Worm (Caenorhabditis elegans) whole organism, mixed stage, embryonic: ENCODE measurements around the gene C55B6.4.

Source experiments
- M03D4.4 ChIP-seq: sonication (generic microtip); optimal IDR thresholded peaks from 2 replicates; lab custom pipeline; 2017; ENCODE audit warnings: mild to moderate bottlenecking, missing genetic modification characterization, missing compliant biosample characterization
- bed-3 ChIP-seq: fragments of 200-800 bp; sonication (Bioruptor generic); optimal IDR thresholded peaks from 3 replicates; lab custom pipeline; 2018; ENCODE audit warnings: mild to moderate bottlenecking, missing genetic modification characterization, moderate library complexity, missing compliant biosample characterization
- blmp-1 ChIP-seq: fragments of 150-350 bp; optimal IDR thresholded peaks from 2 replicates; lab custom pipeline; 2014; ENCODE audit warnings: missing biosample characterization, missing genetic modification characterization
- ceh-83 ChIP-seq: fragments of 200-800 bp; sonication (Bioruptor generic); optimal IDR thresholded peaks from 2 replicates; lab custom pipeline; 2018; ENCODE audit warnings: mild to moderate bottlenecking, missing genetic modification characterization, missing compliant biosample characterization
- ces-1 ChIP-seq: fragments of 150-350 bp; optimal IDR thresholded peaks from 2 replicates; lab custom pipeline; 2014; ENCODE audit warnings: missing biosample characterization, missing genetic modification reagents, missing genetic modification characterization
- cnd-1 ChIP-seq: fragments of 200-800 bp; sonication (Bioruptor generic); optimal IDR thresholded peaks from 2 replicates; lab custom pipeline; 2018; ENCODE audit warnings: mild to moderate bottlenecking, missing genetic modification characterization, missing compliant biosample characterization
- hlh-1 ChIP-seq: fragments of 150-350 bp; optimal IDR thresholded peaks from 2 replicates; lab custom pipeline; 2014; ENCODE audit warnings: missing biosample characterization, missing genetic modification reagents, missing genetic modification characterization
- lin-13 ChIP-seq: fragments of 150-350 bp; optimal IDR thresholded peaks from 2 replicates; lab custom pipeline; 2014; ENCODE audit warnings: missing biosample characterization, missing genetic modification characterization
- lin-32 ChIP-seq: fragments of 200-800 bp; sonication (Bioruptor generic); optimal IDR thresholded peaks from 2 replicates; lab custom pipeline; 2018; ENCODE audit warnings: mild to moderate bottlenecking, missing genetic modification characterization, missing compliant biosample characterization
- lsy-2 ChIP-seq: fragments of 150-350 bp; optimal IDR thresholded peaks from 2 replicates; lab custom pipeline; 2014; ENCODE audit warnings: missing biosample characterization, missing genetic modification characterization
- mab-5 ChIP-seq: fragments of 150-350 bp; optimal IDR thresholded peaks from 2 replicates; lab custom pipeline; 2014; ENCODE audit warnings: missing biosample characterization, missing genetic modification characterization
- mep-1 ChIP-seq: fragments of 150-350 bp; optimal IDR thresholded peaks from 2 replicates; lab custom pipeline; 2017; ENCODE audit warnings: missing biosample characterization, missing genetic modification reagents, missing genetic modification characterization, inconsistent platforms
- mls-2 ChIP-seq: sonication (generic microtip); optimal IDR thresholded peaks from 2 replicates; lab custom pipeline; 2016; ENCODE audit warnings: mild to moderate bottlenecking, missing genetic modification characterization, moderate library complexity, missing compliant biosample characterization
- nhr-12 ChIP-seq: fragments of 150-350 bp; optimal IDR thresholded peaks from 2 replicates; lab custom pipeline; 2014; ENCODE audit warnings: missing biosample characterization, missing genetic modification characterization
- nhr-2 ChIP-seq: fragments of 150-350 bp; optimal IDR thresholded peaks from 2 replicates; lab custom pipeline; 2014; ENCODE audit warnings: missing biosample characterization, missing genetic modification characterization
- nhr-237 ChIP-seq: fragments of 150-350 bp; optimal IDR thresholded peaks from 2 replicates; lab custom pipeline; 2014; ENCODE audit warnings: missing biosample characterization, missing genetic modification characterization
- nhr-28 ChIP-seq: fragments of 150-350 bp; optimal IDR thresholded peaks from 2 replicates; lab custom pipeline; 2014; ENCODE audit warnings: missing biosample characterization, missing genetic modification characterization
- nhr-76 ChIP-seq: sonication (generic microtip); optimal IDR thresholded peaks from 2 replicates; lab custom pipeline; 2017; ENCODE audit warnings: missing biosample characterization, missing genetic modification characterization
- pha-4 ChIP-seq: fragments of 150-350 bp; optimal IDR thresholded peaks from 2 replicates; lab custom pipeline; 2018; ENCODE audit warnings: missing biosample characterization, missing genetic modification reagents, missing genetic modification characterization
- sem-2 ChIP-seq: fragments of 200-800 bp; sonication (Bioruptor generic); optimal IDR thresholded peaks from 2 replicates; lab custom pipeline; 2018; ENCODE audit warnings: mild to moderate bottlenecking, missing genetic modification characterization, missing compliant biosample characterization
- snpc-4 ChIP-seq: fragments of 150-350 bp; optimal IDR thresholded peaks from 2 replicates; lab custom pipeline; 2014; ENCODE audit warnings: missing biosample characterization, missing genetic modification characterization
- sptf-1 ChIP-seq: sonication (generic microtip); optimal IDR thresholded peaks from 2 replicates; lab custom pipeline; 2017; ENCODE audit warnings: mild to moderate bottlenecking, missing genetic modification characterization, moderate library complexity, missing compliant biosample characterization
- tbx-8 ChIP-seq: fragments of 200-800 bp; sonication (Bioruptor generic); optimal IDR thresholded peaks from 2 replicates; lab custom pipeline; 2018; ENCODE audit warnings: mild to moderate bottlenecking, missing genetic modification characterization, moderate library complexity, missing compliant biosample characterization
- unc-120 ChIP-seq: sonication (generic microtip); optimal IDR thresholded peaks from 2 replicates; lab custom pipeline; 2017; ENCODE audit warnings: missing genetic modification characterization, missing compliant biosample characterization; ENCODE audit not compliant: poor library complexity, severe bottlenecking
- unc-39 ChIP-seq: fragments of 150-350 bp; optimal IDR thresholded peaks from 2 replicates; lab custom pipeline; 2014; ENCODE audit warnings: missing biosample characterization, missing genetic modification characterization
- unc-62 ChIP-seq: fragments of 150-350 bp; optimal IDR thresholded peaks from 2 replicates; lab custom pipeline; 2014; ENCODE audit warnings: missing biosample characterization, missing genetic modification reagents, missing genetic modification characterization
- ztf-11 ChIP-seq: fragments of 150-350 bp; optimal IDR thresholded peaks from 2 replicates; lab custom pipeline; 2014; ENCODE audit warnings: missing biosample characterization, missing genetic modification characterization

The C55B6.4 gene

ce11 chrX:7225028-7225427 lies 37.5 kb upstream of the C55B6.4 start:
- TF ChIP-seq hlh-1 (peak; percentile 98), unc-120 (tag; lab: Kevin White, UChicago) (peak; percentile 9), blmp-1 (no peak), sem-2 (GFP tag; lab: Kevin White, UChicago) (no peak), bed-3 (GFP tag; lab: Kevin White, UChicago) (no peak), snpc-4 (tag; lab: Kevin White, UChicago) (no peak), M03D4.4 (tag; lab: Kevin White, UChicago) (no peak), nhr-76 (tag; lab: Kevin White, UChicago) (no peak), unc-62 (GFP tag; lab: Kevin White, UChicago) (peak; percentile 38), tbx-8 (no peak)

- peak; percentile 14 for TF ChIP-seq ces-1 (GFP tag; lab: Kevin White, UChicago)
- TF ChIP-seq ceh-83 (GFP tag; lab: Kevin White, UChicago) = no peak
Observed at ce11 chrX:7224510-7224909, 37.0 kb upstream of the C55B6.4 start.

ce11 chrX:7222383-7222782 lies 34.9 kb upstream of the C55B6.4 start:
- no peak for TF ChIP-seq lsy-2 (tag; lab: Kevin White, UChicago)
- TF ChIP-seq mls-2 (tag; lab: Kevin White, UChicago) = peak; percentile 1

ce11 chrX:7220209-7220608 lies 32.7 kb upstream of the C55B6.4 start:
- TF ChIP-seq mls-2 (tag; lab: Kevin White, UChicago) (peak; percentile 54), lsy-2 (tag; lab: Kevin White, UChicago) (no peak), lin-13 (no peak), ces-1 (GFP tag; lab: Kevin White, UChicago) (peak; percentile 63), nhr-237 (tag; lab: Kevin White, UChicago) (no peak), nhr-28 (tag; lab: Kevin White, UChicago) (no peak), unc-39 (tag; lab: Kevin White, UChicago) (no peak), cnd-1 (tag; lab: Kevin White, UChicago) (no peak), sptf-1 (tag; lab: Kevin White, UChicago) (no peak), nhr-12 (tag; lab: Kevin White, UChicago) (no peak)

- no peak for TF ChIP-seq ceh-83 (GFP tag; lab: Kevin White, UChicago)
- no peak for TF ChIP-seq unc-39 (tag; lab: Kevin White, UChicago)
- peak; percentile 49 for TF ChIP-seq mls-2 (tag; lab: Kevin White, UChicago)
- no peak for TF ChIP-seq ztf-11 (tag; lab: Kevin White, UChicago)
- TF ChIP-seq sptf-1 (tag; lab: Kevin White, UChicago) = peak; percentile 32
- TF ChIP-seq nhr-28 (tag; lab: Kevin White, UChicago) = no peak
Observed at ce11 chrX:7217704-7218479, 30.4 kb upstream of the C55B6.4 start, which contains the start of gene syd-9. Gene syd-9 (plus strand): TSS chrX:7218097.

ce11 chrX:7211405-7211804 lies 23.9 kb upstream of the C55B6.4 start, which contains the start of gene spp-22:
Gene spp-22 (plus strand): TSS chrX:7211705.
- no peak for TF ChIP-seq lin-32
- TF ChIP-seq snpc-4 (tag; lab: Kevin White, UChicago) = no peak
- TF ChIP-seq M03D4.4 (tag; lab: Kevin White, UChicago) = no peak
- no peak for TF ChIP-seq ceh-83 (GFP tag; lab: Kevin White, UChicago)
- TF ChIP-seq nhr-76 (tag; lab: Kevin White, UChicago) = no peak
- TF ChIP-seq mep-1 (tag; lab: Kevin White, UChicago) = no peak
- no peak for TF ChIP-seq lsy-2 (tag; lab: Kevin White, UChicago)
- TF ChIP-seq cnd-1 (tag; lab: Kevin White, UChicago) = no peak
- TF ChIP-seq pha-4 (tag; lab: Kevin White, UChicago) = no peak
- no peak for TF ChIP-seq nhr-12 (tag; lab: Kevin White, UChicago)
- TF ChIP-seq mls-2 (tag; lab: Kevin White, UChicago) = no peak
- no peak for TF ChIP-seq nhr-2 (tag; lab: Kevin White, UChicago)
- TF ChIP-seq unc-120 (tag; lab: Kevin White, UChicago) = no peak
- TF ChIP-seq unc-39 (tag; lab: Kevin White, UChicago) = no peak
- no peak for TF ChIP-seq mab-5
